Fruit fly (Drosophila melanogaster): Measurements from ENCODE around the gene CG3698.

CG3698 gene

DNA sequence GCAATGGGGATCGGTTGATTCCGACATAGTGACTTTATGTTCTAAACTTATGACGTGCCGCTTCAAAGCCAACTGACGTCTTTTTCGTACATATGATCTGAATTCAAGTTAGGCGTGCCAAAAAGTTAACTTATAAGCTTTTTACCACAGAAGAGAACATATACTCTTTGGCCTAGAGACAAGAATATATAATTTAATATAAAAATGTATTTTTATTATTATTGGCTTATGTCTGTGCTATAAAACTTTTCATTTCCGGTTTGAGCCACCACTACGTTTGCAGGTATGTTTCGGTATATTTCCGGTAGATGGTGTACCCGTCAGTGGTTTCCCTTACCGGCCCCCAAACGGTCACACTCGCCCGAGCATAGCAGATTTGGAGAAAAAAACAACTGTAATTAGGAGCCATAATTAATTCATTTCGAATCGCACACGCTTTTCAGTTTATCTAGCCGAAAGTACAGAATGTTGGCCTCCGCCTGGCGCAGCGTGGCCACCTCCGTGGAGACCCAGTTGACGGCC is at the start of gene CG3698, which contains the start of gene tzn:
Gene CG3698 (minus strand): TSS at position 51 of the 522 bp plus-strand sequence.
Gene tzn (plus strand): TSS at position 321 of the 522 bp plus-strand sequence.
- no peak for TF ChIP-seq noc (tag; optimal IDR thresholded peaks at IDR 0.05)

DNA sequence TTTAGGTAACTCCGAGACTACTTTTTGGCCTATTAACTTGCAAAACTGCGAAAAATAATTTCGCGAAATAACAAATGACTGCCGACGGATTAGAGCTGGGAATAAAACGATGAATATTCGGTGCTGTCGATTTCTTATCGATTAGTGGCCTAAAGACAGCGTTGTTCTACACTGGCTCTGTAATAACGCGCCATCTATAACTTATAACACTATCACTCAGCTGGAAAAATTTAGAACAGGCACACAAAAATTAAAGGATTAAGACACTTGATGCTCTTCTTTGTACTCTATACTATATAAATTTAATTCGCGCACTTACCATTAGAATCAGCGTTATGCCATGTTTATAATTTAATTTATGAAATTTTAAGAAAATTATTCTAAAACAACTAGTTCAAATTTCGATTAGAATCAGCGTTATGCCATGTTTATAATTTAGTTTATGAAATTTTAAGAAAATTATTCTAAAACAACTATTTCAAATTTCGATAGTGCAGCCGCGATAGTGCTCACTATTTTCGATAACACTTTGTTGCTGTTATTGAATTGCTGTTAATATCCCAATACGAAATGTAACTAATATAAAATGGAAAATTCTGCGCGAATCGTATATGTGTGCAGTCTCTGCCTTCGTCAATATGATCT is 43.4 kb upstream of the CG3698 start, which contains the start of the genes CSN3 and CG11456:
Gene CSN3 (minus strand): TSS at position 112 of the 645 bp plus-strand sequence.
Gene CG11456 (plus strand): TSS at position 523 of the 645 bp plus-strand sequence.
- no peak for TF ChIP-seq noc (tag; optimal IDR thresholded peaks at IDR 0.05)

DNA sequence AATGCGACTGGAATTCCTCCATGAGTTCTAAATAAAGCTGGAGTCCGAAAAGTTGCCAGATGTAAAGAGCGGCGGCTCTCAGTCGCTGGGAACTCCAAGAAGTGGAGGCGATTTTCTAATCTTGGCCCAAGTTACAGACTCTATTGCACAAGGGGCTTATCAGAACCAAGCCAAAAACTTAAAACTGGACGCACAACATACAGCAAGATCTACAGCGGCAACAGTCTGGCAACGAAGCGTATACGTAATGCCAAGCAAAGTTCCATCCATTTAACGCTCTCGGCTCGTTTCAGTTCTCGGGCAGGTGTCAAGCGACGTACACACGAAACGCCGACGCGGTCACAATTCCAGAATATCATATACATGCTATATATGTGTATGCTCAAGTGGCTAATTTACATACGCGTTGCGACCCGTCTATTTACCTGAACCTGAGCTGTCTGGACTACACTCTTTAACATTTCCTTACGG is 39.7 kb upstream of the CG3698 start:
- TF ChIP-seq noc (tag; optimal IDR thresholded peaks at IDR 0.05), result peak; percentile 2

DNA sequence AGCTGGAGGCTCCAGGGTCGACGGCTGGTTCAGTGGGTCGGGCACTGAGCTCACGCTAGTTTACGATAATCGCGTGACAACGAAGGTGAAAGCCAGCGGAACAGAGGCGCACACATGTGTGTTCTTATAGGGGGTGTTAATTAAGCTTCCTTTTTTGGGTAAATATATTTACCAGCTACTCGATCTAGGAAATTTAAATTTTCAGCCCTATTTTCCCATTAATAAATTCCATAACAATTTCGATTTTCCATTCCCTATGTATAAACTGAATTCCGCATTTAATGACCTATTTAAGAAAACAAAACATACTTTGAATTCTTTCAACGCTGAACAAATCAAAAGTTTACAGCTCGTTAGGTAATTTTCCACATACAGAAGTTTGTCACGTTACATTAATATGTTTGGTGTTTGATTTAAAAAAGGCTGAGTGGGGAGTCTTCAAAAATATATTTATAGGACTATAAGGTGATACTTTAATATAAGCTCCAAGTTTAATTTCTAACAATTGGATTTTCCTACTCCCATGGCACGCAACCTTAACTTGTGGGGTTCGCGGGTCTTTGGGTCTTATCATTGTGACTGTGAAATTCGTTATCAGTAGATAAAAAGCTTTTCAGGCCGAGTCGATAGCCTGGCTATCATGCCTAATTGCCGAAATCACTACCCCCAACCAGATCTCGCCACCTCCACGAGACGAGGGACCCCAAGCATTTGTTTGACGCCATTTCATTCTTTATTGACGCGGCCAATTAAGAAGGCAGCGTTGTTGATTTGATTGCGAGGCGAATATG is 39.1 kb upstream of the CG3698 start, which contains the start of gene CG13255:
Gene CG13255 (plus strand): TSS at position 449 of the 791 bp plus-strand sequence.
- TF ChIP-seq noc (tag; optimal IDR thresholded peaks at IDR 0.05), result peak; percentile 85

DNA sequence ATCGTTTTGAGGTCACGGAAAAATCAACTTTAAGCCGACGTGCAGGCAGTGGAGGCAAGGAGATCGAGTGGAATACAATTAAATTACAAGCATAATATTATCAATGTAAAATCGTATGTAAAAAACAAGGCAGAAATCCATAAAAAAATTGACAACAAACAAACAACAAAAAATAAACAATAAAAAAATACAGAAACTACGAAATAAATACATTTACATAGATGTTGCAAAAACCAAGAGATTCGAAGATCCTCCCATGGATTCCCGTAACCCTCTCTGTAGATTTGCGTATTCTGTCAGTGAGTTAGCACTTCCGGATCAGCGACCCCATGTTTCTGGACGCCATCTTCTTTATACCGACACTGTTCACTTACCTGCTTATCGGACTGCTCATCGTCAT is 37.7 kb upstream of the CG3698 start, which contains the start of gene CG3288:
Gene CG3288 (plus strand): TSS at position 301 of the 400 bp plus-strand sequence.
- TF ChIP-seq noc (tag; optimal IDR thresholded peaks at IDR 0.05), result no peak

DNA sequence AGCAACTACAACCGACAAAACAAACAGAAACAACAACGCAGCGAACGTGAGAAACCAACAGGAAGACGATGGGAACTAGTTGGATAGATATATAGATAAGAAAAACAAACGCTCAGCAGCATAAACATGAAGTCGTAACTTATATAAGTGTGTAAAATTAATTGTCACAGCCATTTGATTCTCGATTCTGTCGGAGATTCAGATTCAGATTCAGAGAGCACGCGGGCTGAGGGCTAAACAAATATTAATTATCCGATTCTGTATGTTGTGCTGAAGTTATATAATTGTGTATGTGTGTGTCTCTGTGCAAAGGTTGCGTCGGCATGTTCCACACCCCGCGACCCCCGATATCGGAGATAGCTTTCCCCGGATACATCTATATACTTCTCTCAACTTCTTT is 36.0 kb upstream of the CG3698 start:
- no peak for TF ChIP-seq noc (tag; optimal IDR thresholded peaks at IDR 0.05)

DNA sequence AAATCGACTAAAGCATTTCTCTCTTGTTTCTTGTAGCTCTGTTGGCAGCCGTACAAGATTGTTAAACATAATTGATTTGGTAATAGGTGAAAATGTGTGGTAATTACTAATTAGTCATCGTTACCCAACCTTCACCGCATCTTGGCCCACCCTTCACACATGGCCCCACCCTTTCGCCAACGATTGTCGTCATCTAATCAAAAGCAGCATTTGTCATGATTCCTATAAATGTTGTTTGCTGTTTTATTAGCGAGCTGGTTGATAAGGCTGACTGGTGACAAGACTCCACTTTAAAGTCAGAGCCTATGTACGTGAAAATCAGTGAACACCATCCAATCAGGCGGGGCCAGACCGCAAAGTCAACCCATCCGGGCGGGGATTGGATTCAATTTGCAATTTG is 32.2 kb upstream of the CG3698 start:
- no peak for TF ChIP-seq noc (tag; optimal IDR thresholded peaks at IDR 0.05)

DNA sequence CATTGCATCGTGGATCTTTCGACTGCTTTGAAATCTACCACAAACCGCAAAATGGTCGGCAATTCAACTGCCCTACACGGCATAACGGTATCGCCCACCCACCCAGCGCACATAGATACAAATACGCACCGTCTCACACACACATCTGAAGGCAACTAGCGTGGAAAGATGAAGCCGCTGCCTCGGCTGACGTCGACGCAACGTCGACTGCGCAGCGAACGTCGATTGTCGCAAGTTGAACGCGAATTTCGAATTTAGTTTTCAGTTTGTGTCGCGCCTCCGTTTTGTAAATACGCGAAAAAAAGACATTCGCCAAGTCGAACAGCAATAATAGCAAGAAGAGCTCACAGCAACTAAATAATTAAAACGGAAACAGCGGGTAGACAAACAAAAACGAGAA is 29.8 kb upstream of the CG3698 start:
- no peak for TF ChIP-seq noc (tag; optimal IDR thresholded peaks at IDR 0.05)

DNA sequence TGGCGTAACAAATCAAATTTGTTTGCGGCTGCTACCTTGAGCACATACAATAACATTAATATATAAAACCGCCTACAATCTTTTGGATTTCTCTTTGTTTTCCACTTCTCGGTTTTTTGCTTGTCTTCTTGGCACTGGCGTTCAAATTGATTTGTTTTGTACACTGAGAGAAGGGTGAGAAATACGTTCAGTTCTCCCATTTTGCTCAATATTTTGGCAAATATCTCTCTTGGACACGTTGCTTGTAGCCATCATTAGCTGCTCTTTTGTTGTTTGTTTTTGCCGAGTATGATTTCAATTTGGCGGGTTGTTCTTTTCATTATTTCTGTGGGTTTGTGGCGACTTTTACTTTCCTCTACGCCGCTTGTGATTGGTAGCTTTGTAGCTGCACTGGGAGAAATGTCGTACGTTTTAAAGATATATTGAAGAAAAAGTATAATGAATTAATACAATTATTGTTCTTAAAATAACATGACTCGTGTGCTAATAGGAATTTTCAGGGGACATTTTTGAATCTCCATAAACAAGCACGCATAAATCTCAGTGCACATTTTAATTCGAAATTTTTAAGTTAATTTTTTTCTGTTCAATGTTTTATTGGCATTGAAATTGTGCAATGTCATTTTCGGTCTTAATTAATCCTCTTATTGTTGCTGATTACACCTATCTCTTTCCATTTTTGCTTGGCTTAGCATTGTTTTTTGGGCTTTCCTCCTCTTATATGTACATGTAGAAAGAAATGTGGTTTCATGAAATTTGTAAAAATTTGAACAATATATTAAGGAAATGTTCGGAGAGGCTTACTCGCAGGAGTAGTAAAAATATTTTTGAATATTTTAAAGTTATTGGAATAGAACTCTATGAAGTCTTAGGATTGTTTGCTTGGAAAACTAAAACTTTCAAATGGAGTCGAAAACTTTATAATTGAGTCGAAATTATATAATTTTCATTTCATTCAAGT is 29.1 kb upstream of the CG3698 start:
- TF ChIP-seq noc (tag; optimal IDR thresholded peaks at IDR 0.05), result peak; percentile 43

DNA sequence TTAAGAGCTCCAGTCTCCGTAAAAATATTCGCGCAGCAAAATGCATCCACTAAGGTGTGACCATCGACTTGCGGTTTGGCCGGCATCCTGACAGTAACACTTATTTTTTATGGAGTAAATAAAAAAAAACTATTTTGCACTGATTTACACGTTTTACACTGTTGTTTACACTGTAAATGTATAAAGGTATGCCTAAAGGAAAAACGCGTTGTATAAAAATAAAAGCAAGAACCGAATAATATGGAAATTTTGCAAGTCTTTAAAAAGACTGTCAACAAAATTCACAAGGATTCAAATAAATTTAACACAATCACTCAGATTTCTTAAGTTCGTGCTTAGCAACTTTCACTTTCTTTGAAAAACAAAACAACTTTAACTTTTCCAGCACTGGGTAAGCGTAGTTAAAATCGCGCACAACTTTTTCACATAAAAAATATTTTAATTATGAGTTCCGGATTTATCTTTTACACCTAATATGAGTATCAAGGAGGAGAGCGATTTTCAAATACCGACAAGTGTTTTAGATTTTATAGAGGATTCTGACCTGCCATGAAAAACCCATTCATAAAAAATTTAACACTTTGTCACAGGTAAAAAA is 25.1 kb upstream of the CG3698 start:
- TF ChIP-seq noc (tag; optimal IDR thresholded peaks at IDR 0.05), result no peak

DNA sequence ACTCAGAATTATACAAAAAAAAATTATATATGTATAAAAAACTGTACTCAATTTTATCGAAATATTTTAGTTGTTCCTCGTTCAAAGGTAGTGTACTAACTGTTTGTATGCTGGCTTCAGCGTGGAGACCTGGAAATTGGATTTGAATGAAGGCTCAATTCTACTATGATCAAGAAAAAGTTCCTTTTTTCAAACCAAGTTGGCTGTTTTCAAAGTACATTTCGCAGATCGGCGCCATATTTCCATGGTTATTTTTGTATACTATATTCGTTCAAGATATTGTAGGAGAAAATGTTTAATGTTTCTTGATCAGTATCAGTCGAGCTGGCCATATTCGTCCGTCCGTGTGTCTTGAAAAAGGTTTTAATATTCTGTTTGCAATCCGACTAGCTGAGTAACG is 19.8 kb upstream of the CG3698 start, which contains the start of gene Mst77F:
Gene Mst77F (minus strand): TSS at position 101 of the 400 bp plus-strand sequence.
- no peak for TF ChIP-seq noc (tag; optimal IDR thresholded peaks at IDR 0.05)

DNA sequence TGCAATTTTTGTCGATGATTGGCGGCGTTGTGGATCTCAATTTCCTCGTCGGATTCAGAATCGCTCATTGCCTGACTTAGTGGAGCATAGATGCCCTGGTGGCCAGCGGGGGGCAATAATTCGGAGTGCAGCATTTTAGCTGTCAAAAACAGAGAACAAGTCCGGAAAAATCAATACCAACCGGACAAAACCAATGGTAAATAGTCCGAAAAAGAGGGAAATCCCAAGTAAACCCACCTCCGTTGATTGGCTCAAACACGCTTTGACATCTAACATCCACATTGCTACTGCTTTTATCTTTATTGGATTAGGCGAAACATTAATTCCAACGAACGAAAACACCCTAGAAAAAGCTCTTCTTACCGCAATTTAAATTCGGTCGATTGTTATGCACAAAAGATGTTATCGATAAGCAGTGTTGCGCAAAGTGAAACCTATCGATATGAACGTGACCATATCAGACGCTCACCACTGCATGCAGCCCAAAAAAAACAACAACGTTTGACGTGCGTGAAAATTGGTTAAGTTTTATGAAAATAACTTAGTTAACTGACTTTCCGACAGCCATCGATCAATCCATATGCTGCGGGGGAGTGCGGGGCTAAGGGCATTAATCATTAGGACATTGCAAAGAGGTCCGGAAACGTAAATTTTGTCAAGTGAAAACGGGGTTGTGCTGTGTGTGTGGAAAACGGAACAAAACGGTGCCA is 17.6 kb upstream of the CG3698 start, which contains the start of the genes CG3618 and Pka-R1:
Gene CG3618 (minus strand): TSS at position 410 of the 710 bp plus-strand sequence.
Gene Pka-R1 (plus strand): TSS at position 453 of the 710 bp plus-strand sequence.
- TF ChIP-seq noc (tag; optimal IDR thresholded peaks at IDR 0.05), result no peak

DNA sequence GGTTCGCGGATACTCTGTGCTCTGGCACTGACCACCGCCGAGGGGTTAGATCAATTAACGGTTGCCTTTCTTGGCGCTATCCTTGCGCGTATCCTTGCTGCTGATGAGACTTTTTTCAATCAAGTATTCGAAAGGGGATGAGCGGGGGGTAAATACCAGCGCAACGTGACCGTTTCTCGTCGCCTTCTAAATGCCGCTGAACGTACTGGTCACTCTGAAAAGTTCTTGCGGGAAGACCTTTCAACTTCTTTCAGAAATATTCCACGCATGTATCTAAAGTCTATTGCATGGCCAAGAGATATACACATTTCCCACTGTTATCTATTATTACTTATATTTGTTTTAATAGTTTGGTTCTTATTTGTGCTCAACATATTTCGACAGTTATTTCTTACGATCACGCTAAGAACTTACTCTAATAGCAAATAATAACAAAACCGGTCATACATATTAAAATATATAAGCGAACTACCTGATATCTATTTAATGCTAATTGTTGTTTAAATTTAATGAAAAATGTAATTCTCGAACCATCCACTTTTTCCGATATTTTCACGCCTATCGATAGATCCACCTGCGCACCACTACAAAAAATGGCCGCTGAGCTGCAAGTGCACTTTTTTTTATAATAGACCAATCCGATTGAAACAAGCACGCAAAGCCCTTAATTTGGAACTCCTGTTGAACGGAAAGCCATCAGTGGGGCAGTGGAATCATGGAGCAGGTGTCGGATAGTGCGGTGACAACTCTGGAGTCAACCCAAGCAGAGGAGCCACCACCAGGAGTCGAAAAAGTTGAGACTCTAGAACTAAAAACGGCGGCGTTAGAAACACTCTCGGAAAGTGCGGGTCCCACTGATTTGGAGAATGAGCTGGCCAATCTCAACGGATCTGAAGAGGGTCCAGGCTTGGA is 11.2 kb upstream of the CG3698 start, which contains the start of the genes CG3634 and HIPP1:
Gene CG3634 (minus strand): TSS at position 185 of the 912 bp plus-strand sequence.
Gene HIPP1 (plus strand): TSS at position 582 of the 912 bp plus-strand sequence.
- TF ChIP-seq noc (tag; optimal IDR thresholded peaks at IDR 0.05), result no peak
